Worm (Caenorhabditis elegans) whole organism, L4/young adult: ENCODE measurements around the gene C43F9.7.

Experiments used
- dao-5 ChIP-seq: sonication (generic microtip); optimal IDR thresholded peaks from 2 replicates; lab custom pipeline; 2016; ENCODE audit warnings: missing genotype, missing genetic modification characterization, moderate library complexity, missing compliant biosample characterization
- him-1 ChIP-seq: sonication (generic microtip); optimal IDR thresholded peaks from 2 replicates; lab custom pipeline; 2016; ENCODE audit warnings: missing genotype, missing genetic modification reagents, missing genetic modification characterization, missing compliant biosample characterization

DNA sequence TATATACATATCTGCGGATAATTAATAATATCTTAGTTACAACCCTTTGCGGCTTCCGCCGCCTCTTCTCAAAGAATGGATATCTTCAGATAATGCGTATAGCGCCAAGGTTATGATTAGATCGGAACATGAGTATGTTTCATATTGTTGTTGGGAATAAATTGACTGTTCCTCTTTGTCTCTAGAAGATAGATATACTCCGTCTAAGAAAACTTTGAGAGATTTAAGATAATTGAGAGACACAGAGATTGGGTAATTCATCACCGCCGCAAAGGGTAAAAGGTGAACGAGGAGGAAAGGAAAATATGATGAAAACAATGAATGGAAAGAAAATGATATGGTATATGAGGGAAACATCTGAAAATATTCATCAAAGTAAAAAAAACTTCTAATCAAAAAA is 16.8 kb downstream of the C43F9.7 start:
- TF ChIP-seq him-1 (tag; lab: Kevin White, UChicago) (no peak), dao-5 (tag; lab: Kevin White, UChicago) (no peak)
